Fruit fly (Drosophila melanogaster) whole organism, embryonic: ENCODE data around the gene CG43407.

Experiments
- Ada2b ChIP-seq: fragments of 200-800 bp; sonication (Bioruptor generic); IDR thresholded peaks from 2 replicates; pipeline ENCODE4 v1.3.6; 2022; ENCODE audit warnings: missing biosample characterization, missing genetic modification characterization
- Adf1 ChIP-seq: fragments of 200-800 bp; sonication (Bioruptor generic); IDR thresholded peaks from 2 replicates; pipeline ENCODE4 v1.3.6; 2022; ENCODE audit warnings: missing biosample characterization, missing genetic modification characterization
- Aef1 ChIP-seq: fragments of 200-800 bp; sonication (Bioruptor generic); IDR thresholded peaks from 3 replicates; pipeline ENCODE4 v1.3.6; 2022; ENCODE audit warnings: missing biosample characterization, missing genetic modification characterization
- Bdp1 ChIP-seq: fragments of 200-800 bp; sonication (Bioruptor generic); optimal IDR thresholded peaks from 3 replicates; lab custom pipeline; 2016; ENCODE audit warnings: missing biosample characterization, missing genetic modification characterization
- CG10267 ChIP-seq: fragments of 200-800 bp; sonication (Bioruptor generic); optimal IDR thresholded peaks from 2 replicates; lab custom pipeline; 2018; ENCODE audit warnings: missing biosample characterization, mild to moderate bottlenecking, missing genetic modification characterization, moderate library complexity
- CG11504 ChIP-seq: fragments of 200-800 bp; sonication (Bioruptor generic); optimal IDR thresholded peaks from 3 replicates; lab custom pipeline; 2019; ENCODE audit warnings: missing biosample characterization, mild to moderate bottlenecking, missing genetic modification characterization, moderate library complexity
- CG12659 ChIP-seq: fragments of 200-800 bp; sonication (Bioruptor generic); optimal IDR thresholded peaks from 3 replicates; lab custom pipeline; 2017; ENCODE audit warnings: mild to moderate bottlenecking, missing biosample characterization, missing genetic modification reagents, missing genetic modification characterization
- CG13775 ChIP-seq: fragments of 200-800 bp; sonication (Bioruptor generic); optimal IDR thresholded peaks from 3 replicates; lab custom pipeline; 2017; ENCODE audit warnings: missing biosample characterization, mild to moderate bottlenecking, missing genetic modification characterization
- CG16863 ChIP-seq: fragments of 200-800 bp; sonication (Bioruptor generic); optimal IDR thresholded peaks from 3 replicates; lab custom pipeline; 2016; ENCODE audit warnings: missing biosample characterization, missing genetic modification characterization
- CG18011 ChIP-seq: fragments of 200-800 bp; sonication (Bioruptor generic); optimal IDR thresholded peaks from 2 replicates; lab custom pipeline; 2017; ENCODE audit warnings: missing biosample characterization, missing genetic modification characterization, mild to moderate bottlenecking, moderate library complexity, missing genotype
- CG18476 ChIP-seq: fragments of 200-800 bp; sonication (Bioruptor generic); optimal IDR thresholded peaks from 2 replicates; lab custom pipeline; 2016; ENCODE audit warnings: missing biosample characterization, mild to moderate bottlenecking, missing genetic modification characterization
- CG2120 ChIP-seq: fragments of 200-800 bp; sonication (Bioruptor generic); optimal IDR thresholded peaks from 3 replicates; lab custom pipeline; 2016; ENCODE audit warnings: missing biosample characterization, missing genetic modification characterization
- CG34224 ChIP-seq: fragments of 200-800 bp; sonication (Bioruptor generic); IDR thresholded peaks from 3 replicates; pipeline ENCODE4 v1.3.6; 2022; ENCODE audit warnings: missing biosample characterization, missing genetic modification characterization; ENCODE audit not compliant: partially characterized antibody
- CG3726 ChIP-seq: fragments of 200-800 bp; sonication (Bioruptor generic); IDR thresholded peaks from 3 replicates; pipeline ENCODE4, ENCODE4 v1.3.6; 2022; ENCODE audit warnings: missing biosample characterization, missing genetic modification characterization
- CG4282 ChIP-seq: fragments of 200-800 bp; sonication (Bioruptor generic); optimal IDR thresholded peaks from 2 replicates; lab custom pipeline; 2016; ENCODE audit warnings: missing biosample characterization, missing genetic modification characterization
- CG43689 ChIP-seq: fragments of 200-800 bp; sonication (Bioruptor generic); IDR thresholded peaks from 2 replicates; pipeline ENCODE4 v1.3.6; 2022; ENCODE audit warnings: missing biosample characterization, missing genetic modification characterization
- CG4617 ChIP-seq: fragments of 200-800 bp; sonication (Bioruptor generic); optimal IDR thresholded peaks from 3 replicates; lab custom pipeline; 2016; ENCODE audit warnings: missing biosample characterization, missing genetic modification characterization, borderline replicate concordance
- CG4707 ChIP-seq: fragments of 200-800 bp; sonication (Bioruptor generic); optimal IDR thresholded peaks from 2 replicates; lab custom pipeline; 2018; ENCODE audit warnings: missing biosample characterization, mild to moderate bottlenecking, missing genetic modification characterization, moderate library complexity
- CG9932 ChIP-seq: fragments of 200-800 bp; sonication (Bioruptor generic); IDR thresholded peaks from 2 replicates; pipeline ENCODE4 v1.3.6; 2022; ENCODE audit warnings: missing biosample characterization, missing genetic modification characterization
- Dek ChIP-seq: fragments of 200-800 bp; sonication (Bioruptor generic); optimal IDR thresholded peaks from 3 replicates; lab custom pipeline; 2019; ENCODE audit warnings: missing biosample characterization, mild to moderate bottlenecking, missing genetic modification characterization, moderate library complexity
- E2f2 ChIP-seq: fragments of 200-800 bp; sonication (Bioruptor generic); IDR thresholded peaks from 2 replicates; pipeline ENCODE4 v1.3.6; 2022; ENCODE audit warnings: missing biosample characterization, missing genetic modification characterization
- Ets97D ChIP-seq: fragments of 200-800 bp; sonication (Bioruptor generic); optimal IDR thresholded peaks from 3 replicates; lab custom pipeline; 2016; ENCODE audit warnings: missing biosample characterization, missing genetic modification characterization
- HLHmδ ChIP-seq: fragments of 200-800 bp; sonication (Bioruptor generic); optimal IDR thresholded peaks from 2 replicates; lab custom pipeline; 2018; ENCODE audit warnings: missing biosample characterization, mild to moderate bottlenecking, missing genetic modification characterization, moderate library complexity
- HmgZ ChIP-seq: fragments of 200-800 bp; sonication (Bioruptor generic); optimal IDR thresholded peaks from 2 replicates; lab custom pipeline; 2018; ENCODE audit warnings: missing biosample characterization, mild to moderate bottlenecking, missing genetic modification characterization
- Hr3 ChIP-seq: fragments of 200-800 bp; sonication (Bioruptor generic); optimal IDR thresholded peaks from 3 replicates; lab custom pipeline; 2016; ENCODE audit warnings: missing biosample characterization, missing genetic modification characterization
- Lim3 ChIP-seq: fragments of 200-800 bp; sonication (Bioruptor generic); IDR thresholded peaks from 2 replicates; pipeline ENCODE4 v1.3.6; 2022; ENCODE audit warnings: missing biosample characterization, missing genetic modification characterization
- MBD-R2 ChIP-seq: fragments of 200-800 bp; sonication (Bioruptor generic); IDR thresholded peaks from 2 replicates; pipeline ENCODE4 v1.3.6; 2022; ENCODE audit warnings: missing biosample characterization, missing genetic modification characterization
- Med ChIP-seq: fragments of 200-800 bp; sonication (Bioruptor generic); peaks from one replicate; lab custom pipeline; 2016; ENCODE audit warnings: missing biosample characterization, missing genetic modification characterization, mild to moderate bottlenecking, inconsistent platforms, moderate library complexity
- Mrtf ChIP-seq: fragments of 200-800 bp; sonication (Bioruptor generic); IDR thresholded peaks from 3 replicates; pipeline ENCODE4 v1.3.6; 2022; ENCODE audit warnings: missing biosample characterization, missing genetic modification characterization
- Optix ChIP-seq: fragments of 200-800 bp; sonication (Bioruptor generic); IDR thresholded peaks from 3 replicates; pipeline ENCODE4 v1.3.6; 2022; ENCODE audit warnings: missing biosample characterization, missing genetic modification characterization
- PHDP ChIP-seq: fragments of 200-800 bp; sonication (Bioruptor generic); optimal IDR thresholded peaks from 3 replicates; lab custom pipeline; 2018; ENCODE audit warnings: missing biosample characterization, mild to moderate bottlenecking, missing genetic modification characterization, moderate library complexity
- Rfx ChIP-seq: fragments of 200-800 bp; sonication (Bioruptor generic); IDR thresholded peaks from 2 replicates; pipeline ENCODE4 v1.3.6; 2022; ENCODE audit warnings: missing biosample characterization, missing genetic modification characterization
- Sry-β ChIP-seq: fragments of 200-800 bp; sonication (Bioruptor generic); optimal IDR thresholded peaks from 2 replicates; lab custom pipeline; 2018; ENCODE audit warnings: missing biosample characterization, mild to moderate bottlenecking, missing genetic modification characterization, moderate library complexity
- Xbp1 ChIP-seq: fragments of 200-800 bp; sonication (Bioruptor generic); optimal IDR thresholded peaks from 3 replicates; lab custom pipeline; 2016; ENCODE audit warnings: missing biosample characterization, mild to moderate bottlenecking, missing genetic modification characterization
- ash1 ChIP-seq: fragments of 200-800 bp; sonication (Bioruptor generic); optimal IDR thresholded peaks from 2 replicates; lab custom pipeline; 2018; ENCODE audit warnings: missing biosample characterization, mild to moderate bottlenecking, missing genetic modification characterization
- crol ChIP-seq: fragments of 200-800 bp; sonication (Bioruptor generic); IDR thresholded peaks from 2 replicates; pipeline ENCODE4 v1.3.6; 2022; ENCODE audit warnings: missing biosample characterization, missing genetic modification characterization
- gce ChIP-seq: fragments of 200-800 bp; sonication (Bioruptor generic); IDR thresholded peaks from 3 replicates; pipeline ENCODE4 v1.3.6; 2022; ENCODE audit warnings: missing biosample characterization, missing genetic modification characterization
- her ChIP-seq: fragments of 200-800 bp; sonication (Bioruptor generic); optimal IDR thresholded peaks from 2 replicates; lab custom pipeline; 2016; ENCODE audit warnings: missing biosample characterization, missing genetic modification characterization
- maf-S ChIP-seq: fragments of 200-800 bp; sonication (Bioruptor generic); optimal IDR thresholded peaks from 2 replicates; lab custom pipeline; 2016; ENCODE audit warnings: missing biosample characterization, missing genetic modification characterization
- nau ChIP-seq: fragments of 200-800 bp; sonication (Bioruptor generic); optimal IDR thresholded peaks from 3 replicates; lab custom pipeline; 2017; ENCODE audit warnings: missing biosample characterization, mild to moderate bottlenecking, missing genetic modification characterization, missing genetic modification reagents
- nerfin-1 ChIP-seq: fragments of 200-800 bp; sonication (Bioruptor generic); optimal IDR thresholded peaks from 3 replicates; lab custom pipeline; 2019; ENCODE audit warnings: missing biosample characterization, mild to moderate bottlenecking, missing genetic modification characterization, moderate library complexity
- pzg ChIP-seq: fragments of 200-800 bp; sonication (Bioruptor generic); optimal IDR thresholded peaks from 3 replicates; lab custom pipeline; 2018; ENCODE audit warnings: missing biosample characterization, mild to moderate bottlenecking, missing genetic modification characterization, moderate library complexity
- ro ChIP-seq: fragments of 200-800 bp; sonication (Bioruptor generic); IDR thresholded peaks from 2 replicates; pipeline ENCODE4 v1.3.6; 2022; ENCODE audit warnings: missing biosample characterization, missing genetic modification characterization
- sens ChIP-seq: fragments of 200-800 bp; sonication (Bioruptor generic); peaks from one replicate; lab custom pipeline; 2016; ENCODE audit warnings: missing biosample characterization, missing genetic modification characterization
- sens-2 ChIP-seq: fragments of 200-800 bp; sonication (Bioruptor generic); IDR thresholded peaks from 2 replicates; pipeline ENCODE4 v1.3.6; 2022; ENCODE audit warnings: missing biosample characterization, missing genetic modification characterization
- slou ChIP-seq: fragments of 200-800 bp; sonication (Bioruptor generic); optimal IDR thresholded peaks from 3 replicates; lab custom pipeline; 2016; ENCODE audit warnings: missing biosample characterization, missing genetic modification characterization
- sob ChIP-seq: fragments of 200-800 bp; sonication (Bioruptor generic); IDR thresholded peaks from 2 replicates; pipeline ENCODE4 v1.3.6; 2022; ENCODE audit warnings: missing biosample characterization, missing genetic modification characterization
- stwl ChIP-seq: fragments of 200-800 bp; sonication (Bioruptor generic); optimal IDR thresholded peaks from 3 replicates; lab custom pipeline; 2018; ENCODE audit warnings: missing biosample characterization, mild to moderate bottlenecking, missing genetic modification characterization, moderate library complexity
- zen2 ChIP-seq: fragments of 200-800 bp; sonication (Bioruptor generic); IDR thresholded peaks from 3 replicates; pipeline ENCODE4 v1.3.6; 2022; ENCODE audit warnings: missing biosample characterization, missing genetic modification characterization; ENCODE audit not compliant: partially characterized antibody

Gene CG43407

DNA sequence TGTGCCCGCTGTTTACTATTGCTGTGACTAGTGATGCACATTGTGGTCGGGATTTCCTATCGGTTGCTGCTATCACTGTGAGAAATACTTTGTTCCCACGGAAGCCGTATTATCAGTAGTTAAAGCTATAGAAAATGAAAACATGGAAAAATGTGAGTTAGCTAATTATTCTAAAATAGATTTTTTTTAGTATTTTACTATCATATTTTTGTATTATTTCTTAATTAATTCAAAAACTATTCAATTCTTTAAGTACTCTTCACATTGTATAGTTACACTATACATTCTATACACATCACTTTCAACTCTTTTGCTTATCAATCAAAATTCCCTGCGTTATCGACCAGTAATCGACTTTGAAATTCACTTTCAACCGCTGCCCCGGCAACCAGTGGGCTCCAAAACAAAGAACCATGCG lies 44.5 kb upstream of the CG43407 start, which contains the start of the genes Naxd and CG14079 (continued):
- TF ChIP-seq CG18476 (GFP tag; lab: Kevin White, UChicago) (no peak), her (GFP tag; lab: Kevin White, UChicago) (no peak), gce (GFP tag; lab: Robert Waterston, UW) (0 out of 3 replicates have a peak, but pooled peaks have one; percentile 25), CG34224 (GFP tag; lab: Robert Waterston, UW) (no peak), CG43689 (GFP tag; lab: Robert Waterston, UW) (0 out of 2 replicates have a peak, but pooled peaks have one; percentile 38), ro (GFP tag; lab: Robert Waterston, UW) (no peak), ash1 (GFP tag; lab: Kevin White, UChicago) (no peak), slou (no peak), Xbp1 (GFP tag; lab: Kevin White, UChicago) (peak; percentile 77), Bdp1 (no peak), Dek (tag; lab: Kevin White, UChicago) (peak; percentile 64), sob (GFP tag; lab: Robert Waterston, UW) (peak; percentile 49; the same call in 1 of the 2 replicates), CG11504 (tag; lab: Kevin White, UChicago) (peak; percentile 65), CG13775 (GFP tag; lab: Kevin White, UChicago) (peak; percentile 67), CG4282 (GFP tag; lab: Kevin White, UChicago) (no peak), CG18011 (GFP tag; lab: Kevin White, UChicago) (peak; percentile 28), sens-2 (GFP tag; lab: Robert Waterston, UW) (peak; percentile 22; the same call in 1 of the 2 replicates), CG9932 (GFP tag; lab: Robert Waterston, UW) (peak; percentile 68), zen2 (GFP tag; lab: Robert Waterston, UW) (no peak), Adf1 (GFP tag; lab: Robert Waterston, UW) (no peak), HLHmδ (GFP tag; lab: Kevin White, UChicago) (no peak), nerfin-1 (tag; lab: Kevin White, UChicago) (no peak), Optix (GFP tag; lab: Robert Waterston, UW) (no peak), CG4707 (no peak), Mrtf (0 out of 3 replicates have a peak, but pooled peaks have one; percentile 30), nau (no peak), Hr3 (GFP tag; lab: Kevin White, UChicago) (peak; percentile 73), Ets97D (GFP tag; lab: Kevin White, UChicago) (peak; percentile 22), CG2120 (GFP tag; lab: Kevin White, UChicago) (peak; percentile 73), Lim3 (GFP tag; lab: Robert Waterston, UW) (no peak), maf-S (GFP tag; lab: Kevin White, UChicago) (no peak)

DNA sequence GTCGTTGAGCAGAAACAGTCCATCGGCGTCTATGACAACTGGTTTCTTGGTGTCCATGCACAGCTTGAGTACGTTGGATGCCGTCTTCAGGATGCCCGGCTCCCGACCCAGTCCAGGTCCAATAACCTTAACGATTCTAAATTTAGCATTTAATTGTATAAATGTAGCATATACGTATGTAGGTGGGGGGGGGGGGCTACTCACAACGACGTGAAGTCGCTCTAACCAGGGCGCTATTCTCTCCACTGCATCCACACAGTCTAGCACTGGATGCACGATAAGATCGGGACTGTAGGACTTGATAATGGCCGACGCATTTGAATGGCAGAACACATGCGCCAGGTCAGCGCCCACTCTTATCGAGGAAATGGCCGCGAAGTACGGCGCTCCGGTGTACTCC lies 43.9 kb upstream of the CG43407 start:
- TF ChIP-seq Aef1 (GFP tag; lab: Robert Waterston, UW) (no peak), crol (GFP tag; lab: Robert Waterston, UW) (peak; percentile 64), Med (GFP tag; lab: Kevin White, UChicago) (peak; percentile 50)

DNA sequence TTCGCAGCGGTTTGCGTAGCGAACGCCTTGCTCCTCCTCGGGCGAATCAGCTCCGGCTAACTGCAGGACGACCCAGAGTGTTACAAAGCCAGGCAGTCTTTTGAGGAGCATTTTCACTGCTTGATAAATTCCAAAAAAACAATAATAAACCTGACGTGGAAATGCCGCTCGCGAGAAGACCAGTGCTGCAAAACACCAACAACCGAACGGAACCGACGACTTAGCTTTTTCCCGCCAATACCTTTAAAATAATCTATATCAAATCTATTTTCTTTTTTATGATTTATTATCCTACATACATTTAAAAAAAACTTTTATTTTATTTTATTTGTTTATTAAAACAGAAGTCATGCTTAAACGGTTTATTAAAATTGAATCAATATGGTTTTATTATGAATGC lies 42.8 kb upstream of the CG43407 start, which contains the start of gene CNPYb:
CNPYb (minus strand) TSS at position 186 of the 400 bp plus-strand sequence.
- no peak for TF ChIP-seq Ada2b
- peak; percentile 17 for TF ChIP-seq CG12659 (GFP tag; lab: Kevin White, UChicago)
- TF ChIP-seq pzg, result peak; percentile 22
- TF ChIP-seq CG10267 (tag; lab: Kevin White, UChicago), result peak; percentile 87
- no peak for TF ChIP-seq CG16863 (GFP tag; lab: Kevin White, UChicago)
- peak; percentile 0 for TF ChIP-seq stwl
- peak; percentile 33 for TF ChIP-seq sens (GFP tag; lab: Kevin White, UChicago)
- TF ChIP-seq HmgZ, result peak; percentile 11
- TF ChIP-seq MBD-R2 (GFP tag; lab: Robert Waterston, UW), result peak; percentile 84
- peak; percentile 90 for TF ChIP-seq Sry-β (GFP tag; lab: Kevin White, UChicago)
- peak; percentile 15; the same call in 1 of the 2 replicates for TF ChIP-seq Rfx (GFP tag; lab: Robert Waterston, UW)
- no peak for TF ChIP-seq CG3726 (GFP tag; lab: Robert Waterston, UW)
- TF ChIP-seq PHDP (tag; lab: Kevin White, UChicago), result peak; percentile 5
- TF ChIP-seq E2f2 (GFP tag; lab: Robert Waterston, UW), result peak; percentile 32; the same call in 1 of the 2 replicates
- peak; percentile 32 for TF ChIP-seq Med (GFP tag; lab: Kevin White, UChicago)
- peak; percentile 89 for TF ChIP-seq Xbp1 (GFP tag; lab: Kevin White, UChicago)
- peak; percentile 22 for TF ChIP-seq CG4617 (GFP tag; lab: Kevin White, UChicago)
